Worm (Caenorhabditis elegans): ENCODE data around the gene F08F3.6.
"Not testable (repeated sequence)": the region's sequence is repeated elsewhere in the genome, so short reads cannot be mapped to it uniquely, and the experiment has no call there.

F08F3.6 gene

ce11 chrV:5419915-5420314 lies at the start of gene F08F3.6:
F08F3.6 (minus strand) TSS chrV:5420067.
- no peak for TF ChIP-seq T22C8.4 (GFP tag; IDR thresholded peaks at IDR 0.05)
- TF ChIP-seq cog-1 (tag; optimal IDR thresholded peaks at IDR 0.05): no peak
- no peak for TF ChIP-seq tab-1 (GFP tag; IDR thresholded peaks at IDR 0.05)
- no peak for TF ChIP-seq ztf-29 (GFP tag; IDR thresholded peaks at IDR 0.05)
- no peak for TF ChIP-seq flt-1 (GFP tag; IDR thresholded peaks at IDR 0.05)
- no peak for TF ChIP-seq ref-1 (GFP tag; conservative IDR thresholded peaks at IDR 0.05)
- TF ChIP-seq klf-2 (GFP tag; conservative IDR thresholded peaks at IDR 0.05): no peak
- TF ChIP-seq ztf-23 (GFP tag; IDR thresholded peaks at IDR 0.05): no peak
- TF ChIP-seq med-1 (GFP tag; optimal IDR thresholded peaks at IDR 0.05; ENCODE audit: insufficient read depth): no peak

- TF ChIP-seq tab-1 (GFP tag; IDR thresholded peaks at IDR 0.05); ztf-23 (GFP tag; IDR thresholded peaks at IDR 0.05); ref-1 (GFP tag; conservative IDR thresholded peaks at IDR 0.05): not testable (repeated sequence)
Observed at ce11 chrV:5468489-5468888, 48.6 kb upstream of the F08F3.6 start, which contains the start of gene ZC317.6. ZC317.6 (minus strand) TSS chrV:5468589.

ce11 chrV:5465335-5465734 lies 45.5 kb upstream of the F08F3.6 start, which contains the start of gene srg-68:
srg-68 (minus strand) TSS chrV:5465435.
- TF ChIP-seq T22C8.4 (GFP tag; IDR thresholded peaks at IDR 0.05) (no peak), flt-1 (GFP tag; IDR thresholded peaks at IDR 0.05) (no peak), ref-1 (GFP tag; conservative IDR thresholded peaks at IDR 0.05) (no peak), klf-2 (GFP tag; conservative IDR thresholded peaks at IDR 0.05) (no peak), ztf-29 (GFP tag; IDR thresholded peaks at IDR 0.05) (no peak), tab-1 (GFP tag; IDR thresholded peaks at IDR 0.05) (no peak), med-1 (GFP tag; optimal IDR thresholded peaks at IDR 0.05; ENCODE audit: insufficient read depth) (no peak), cog-1 (tag; optimal IDR thresholded peaks at IDR 0.05) (no peak)

ce11 chrV:5462894-5463293 lies 43.0 kb upstream of the F08F3.6 start, which contains the start of gene srg-67:
srg-67 (minus strand) TSS chrV:5462994.
- no peak for TF ChIP-seq med-1 (GFP tag; optimal IDR thresholded peaks at IDR 0.05; ENCODE audit: insufficient read depth)
- TF ChIP-seq T22C8.4 (GFP tag; IDR thresholded peaks at IDR 0.05): no peak
- TF ChIP-seq ref-1 (GFP tag; conservative IDR thresholded peaks at IDR 0.05): no peak
- TF ChIP-seq ztf-23 (GFP tag; IDR thresholded peaks at IDR 0.05): no peak
- TF ChIP-seq flt-1 (GFP tag; IDR thresholded peaks at IDR 0.05): no peak
- TF ChIP-seq klf-2 (GFP tag; conservative IDR thresholded peaks at IDR 0.05): no peak
- no peak for TF ChIP-seq tab-1 (GFP tag; IDR thresholded peaks at IDR 0.05)
- TF ChIP-seq cog-1 (tag; optimal IDR thresholded peaks at IDR 0.05): no peak
- TF ChIP-seq ztf-29 (GFP tag; IDR thresholded peaks at IDR 0.05): no peak

ce11 chrV:5459806-5460205 lies 39.9 kb upstream of the F08F3.6 start, which contains the start of gene ZC317.2:
ZC317.2 (plus strand) TSS chrV:5460106.
- no peak for TF ChIP-seq ztf-29 (GFP tag; IDR thresholded peaks at IDR 0.05)
- no peak for TF ChIP-seq T22C8.4 (GFP tag; IDR thresholded peaks at IDR 0.05)
- no peak for TF ChIP-seq ztf-23 (GFP tag; IDR thresholded peaks at IDR 0.05)
- TF ChIP-seq tab-1 (GFP tag; IDR thresholded peaks at IDR 0.05): no peak
- no peak for TF ChIP-seq med-1 (GFP tag; optimal IDR thresholded peaks at IDR 0.05; ENCODE audit: insufficient read depth)
- no peak for TF ChIP-seq cog-1 (tag; optimal IDR thresholded peaks at IDR 0.05)

- TF ChIP-seq klf-2 (GFP tag; conservative IDR thresholded peaks at IDR 0.05) (no peak), cog-1 (tag; optimal IDR thresholded peaks at IDR 0.05) (no peak)
Observed at ce11 chrV:5454955-5455354, 35.1 kb upstream of the F08F3.6 start.

ce11 chrV:5453615-5454014 lies 33.7 kb upstream of the F08F3.6 start, which contains the start of gene glc-3:
glc-3 (minus strand) TSS chrV:5453715.
- TF ChIP-seq ztf-29 (GFP tag; IDR thresholded peaks at IDR 0.05) (no peak), ref-1 (GFP tag; conservative IDR thresholded peaks at IDR 0.05) (no peak), tab-1 (GFP tag; IDR thresholded peaks at IDR 0.05) (no peak), med-1 (GFP tag; optimal IDR thresholded peaks at IDR 0.05; ENCODE audit: insufficient read depth) (no peak), klf-2 (GFP tag; conservative IDR thresholded peaks at IDR 0.05) (no peak)

ce11 chrV:5450742-5451141 lies 30.9 kb upstream of the F08F3.6 start:
- TF ChIP-seq ref-1 (GFP tag; conservative IDR thresholded peaks at IDR 0.05) (no peak), flt-1 (GFP tag; IDR thresholded peaks at IDR 0.05) (no peak), tab-1 (GFP tag; IDR thresholded peaks at IDR 0.05) (no peak), ztf-23 (GFP tag; IDR thresholded peaks at IDR 0.05) (no peak), T22C8.4 (GFP tag; IDR thresholded peaks at IDR 0.05) (no peak)

ce11 chrV:5447057-5447456 lies 27.2 kb upstream of the F08F3.6 start:
- TF ChIP-seq tab-1 (GFP tag; IDR thresholded peaks at IDR 0.05) (no peak), med-1 (GFP tag; optimal IDR thresholded peaks at IDR 0.05; ENCODE audit: insufficient read depth) (no peak), cog-1 (tag; optimal IDR thresholded peaks at IDR 0.05) (no peak), klf-2 (GFP tag; conservative IDR thresholded peaks at IDR 0.05) (no peak), flt-1 (GFP tag; IDR thresholded peaks at IDR 0.05) (no peak), ztf-23 (GFP tag; IDR thresholded peaks at IDR 0.05) (no peak), ref-1 (GFP tag; conservative IDR thresholded peaks at IDR 0.05) (no peak), ztf-29 (GFP tag; IDR thresholded peaks at IDR 0.05) (no peak), T22C8.4 (GFP tag; IDR thresholded peaks at IDR 0.05) (no peak)

ce11 chrV:5445839-5446238 lies 26.0 kb upstream of the F08F3.6 start, which contains the start of gene F08F3.1:
F08F3.1 (plus strand) TSS chrV:5446139.
- TF ChIP-seq T22C8.4 (GFP tag; IDR thresholded peaks at IDR 0.05) (no peak), tab-1 (GFP tag; IDR thresholded peaks at IDR 0.05) (no peak), ref-1 (GFP tag; conservative IDR thresholded peaks at IDR 0.05) (no peak), med-1 (GFP tag; optimal IDR thresholded peaks at IDR 0.05; ENCODE audit: insufficient read depth) (no peak), ztf-23 (GFP tag; IDR thresholded peaks at IDR 0.05) (no peak), cog-1 (tag; optimal IDR thresholded peaks at IDR 0.05) (no peak), ztf-29 (GFP tag; IDR thresholded peaks at IDR 0.05) (no peak), flt-1 (GFP tag; IDR thresholded peaks at IDR 0.05) (no peak), klf-2 (GFP tag; conservative IDR thresholded peaks at IDR 0.05) (no peak)

All from whole organism, midembryonic.